Fruit fly (Drosophila melanogaster): ENCODE data around the gene CG9701.

CG9701 gene

DNA sequence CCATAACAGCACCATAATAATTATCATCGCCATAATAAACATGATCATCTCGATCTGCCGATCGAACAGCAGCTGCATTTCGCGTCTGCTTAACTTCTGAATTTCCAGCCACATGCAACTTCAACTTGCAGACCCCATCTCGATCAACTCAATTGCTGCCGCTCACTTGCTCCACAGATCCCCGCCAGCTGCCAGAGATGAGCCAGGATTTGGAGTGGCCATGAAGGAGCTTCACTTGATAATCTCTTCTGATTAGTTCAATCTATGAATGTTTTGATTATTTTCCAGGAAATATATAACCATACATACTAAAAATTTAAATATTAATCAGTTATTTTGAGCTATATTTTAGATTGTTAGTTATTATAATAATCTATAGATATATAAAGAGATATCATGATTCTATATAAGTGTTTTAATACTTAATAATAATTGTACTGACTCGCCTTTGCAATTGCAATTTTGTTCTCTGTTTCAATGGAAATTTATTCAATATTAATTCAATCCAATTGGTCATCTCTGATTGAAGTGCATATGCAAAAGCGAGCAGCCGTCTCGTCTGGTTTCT is 18.2 kb downstream of the CG9701 start:
- TF ChIP-seq noc (tag; optimal IDR thresholded peaks at IDR 0.05): no peak

- no peak for TF ChIP-seq noc (tag; optimal IDR thresholded peaks at IDR 0.05)
These were observed 19.2 kb downstream of the CG9701 start for dm6 chr3L:16752402-16753096.

dm6 chr3L:16755189-16755588 is 21.8 kb downstream of the CG9701 start, which contains the start of gene CG42852:
CG42852 (plus strand) TSS chr3L:16755489.
- no peak for TF ChIP-seq noc (tag; optimal IDR thresholded peaks at IDR 0.05)

DNA sequence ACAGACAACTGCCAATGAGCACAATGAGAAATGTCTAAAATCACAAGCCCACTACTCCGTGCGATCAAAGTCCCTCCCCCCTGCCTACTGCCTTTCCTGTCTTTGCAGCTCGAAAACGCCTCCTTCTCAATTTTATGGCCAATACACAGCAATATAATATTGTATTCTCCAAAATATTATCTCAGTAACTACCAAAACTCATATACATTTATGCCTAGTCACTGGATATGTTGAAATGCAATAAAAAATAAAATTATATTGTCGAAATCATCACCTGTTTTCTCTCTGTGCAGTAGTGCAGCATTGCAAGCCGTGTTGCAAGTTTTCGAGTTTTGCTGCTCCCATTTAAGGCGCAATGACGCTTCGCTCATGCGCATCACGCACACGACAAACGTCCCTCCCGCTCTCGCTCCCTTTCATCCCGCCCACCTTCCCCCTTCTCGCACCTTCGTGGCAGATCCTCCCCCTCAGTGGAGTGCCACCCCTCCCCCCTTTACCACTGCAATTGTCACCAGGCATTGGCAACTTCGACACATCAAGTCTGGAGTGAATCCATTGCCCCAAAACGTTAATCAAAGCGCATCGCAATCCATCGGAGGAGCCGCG is 25.3 kb downstream of the CG9701 start:
- TF ChIP-seq noc (tag; optimal IDR thresholded peaks at IDR 0.05): no peak

DNA sequence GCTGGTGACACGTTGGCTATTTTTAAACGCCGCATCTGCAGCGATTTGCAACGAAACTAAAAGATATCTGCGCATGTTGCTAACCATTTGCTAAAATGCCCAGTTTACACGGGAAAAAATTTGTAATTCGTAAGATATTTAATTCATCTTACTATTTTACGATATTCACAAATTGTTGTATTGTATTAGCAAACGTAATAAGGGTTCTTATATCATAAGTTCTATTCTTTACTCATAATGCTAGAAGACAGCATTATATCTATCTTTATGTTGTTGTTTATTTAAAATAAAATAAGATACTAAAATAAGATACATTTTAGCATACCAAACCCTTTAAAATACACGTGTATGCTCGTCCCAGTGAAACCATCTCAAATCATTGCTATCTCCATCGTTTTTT is 26.1 kb downstream of the CG9701 start:
- no peak for TF ChIP-seq noc (tag; optimal IDR thresholded peaks at IDR 0.05)

DNA sequence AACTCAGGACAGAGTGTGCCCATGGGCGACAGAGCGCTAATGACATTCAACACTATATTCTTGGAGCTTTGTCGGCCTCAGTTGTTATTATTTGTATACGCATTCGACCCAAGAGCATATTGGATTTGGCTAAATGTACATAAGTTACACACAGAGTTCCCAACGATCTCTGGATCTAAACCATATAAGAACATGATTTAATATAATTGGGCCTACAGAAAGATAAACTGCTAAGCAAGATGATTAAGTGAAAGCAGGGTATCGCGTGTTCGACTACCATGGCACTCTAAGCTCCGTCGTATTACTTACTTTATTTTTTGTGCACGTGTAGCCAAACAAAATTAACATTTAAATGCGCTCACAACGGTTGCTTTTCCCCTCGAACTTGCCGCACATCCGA is 26.9 kb downstream of the CG9701 start:
- no peak for TF ChIP-seq noc (tag; optimal IDR thresholded peaks at IDR 0.05)

- no peak for TF ChIP-seq noc (tag; optimal IDR thresholded peaks at IDR 0.05)
These were observed 29.1 kb downstream of the CG9701 start for dm6 chr3L:16762203-16762997.

DNA sequence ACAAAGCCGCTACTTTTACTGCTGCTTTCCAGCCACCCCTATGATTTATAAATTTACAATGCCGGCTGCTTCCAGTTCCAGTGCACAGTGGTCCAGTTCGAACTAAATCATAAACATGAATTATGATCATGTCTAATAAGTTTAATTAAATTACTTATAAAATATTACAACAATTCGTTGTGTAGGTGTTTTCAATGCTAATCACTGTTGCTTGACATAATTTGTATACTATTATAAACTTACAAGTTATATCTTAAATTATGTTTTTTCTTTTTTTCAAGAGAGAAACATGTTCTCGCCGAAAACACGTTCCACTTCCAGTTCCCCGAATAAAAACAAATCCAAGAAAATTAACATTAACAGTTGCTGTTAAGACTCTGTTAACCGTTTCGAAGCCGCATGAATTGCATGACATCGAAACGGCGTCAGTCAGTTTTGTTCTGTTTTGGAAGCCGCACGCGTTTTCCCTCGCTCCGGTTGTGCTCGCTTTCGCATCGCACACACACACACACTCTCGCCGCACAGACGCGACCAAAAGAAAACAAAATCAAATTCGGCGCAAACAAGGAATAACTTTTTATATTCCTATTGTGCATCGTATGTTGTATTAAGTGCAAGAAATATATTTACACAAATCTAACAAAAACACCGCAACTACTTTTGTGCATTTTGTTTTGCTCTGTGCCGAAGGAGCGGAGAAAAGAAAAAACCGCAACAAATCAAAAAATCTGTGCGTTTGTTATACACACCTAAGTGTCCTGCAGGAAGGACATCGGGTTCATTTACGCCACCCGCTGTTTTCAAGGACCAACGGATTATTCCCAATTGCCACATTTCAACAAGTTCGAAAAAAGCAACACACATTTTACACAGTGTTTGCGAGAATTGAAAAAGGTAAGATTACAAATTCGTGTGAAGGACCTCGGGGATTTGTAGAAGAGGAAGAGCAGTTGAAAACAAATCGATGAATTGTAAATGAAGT is 32.6 kb downstream of the CG9701 start, which contains the start of gene Nrt:
Gene Nrt, plus strand, starts transcription at position 426 of the 982 bp plus-strand sequence.
- TF ChIP-seq noc (tag; optimal IDR thresholded peaks at IDR 0.05): peak; percentile 7

dm6 chr3L:16766901-16767300 is 33.6 kb downstream of the CG9701 start:
- no peak for TF ChIP-seq noc (tag; optimal IDR thresholded peaks at IDR 0.05)

dm6 chr3L:16768001-16768652 is 34.8 kb downstream of the CG9701 start:
- no peak for TF ChIP-seq noc (tag; optimal IDR thresholded peaks at IDR 0.05)

- TF ChIP-seq noc (tag; optimal IDR thresholded peaks at IDR 0.05): no peak
These were observed 36.5 kb downstream of the CG9701 start for dm6 chr3L:16769866-16770265.

DNA sequence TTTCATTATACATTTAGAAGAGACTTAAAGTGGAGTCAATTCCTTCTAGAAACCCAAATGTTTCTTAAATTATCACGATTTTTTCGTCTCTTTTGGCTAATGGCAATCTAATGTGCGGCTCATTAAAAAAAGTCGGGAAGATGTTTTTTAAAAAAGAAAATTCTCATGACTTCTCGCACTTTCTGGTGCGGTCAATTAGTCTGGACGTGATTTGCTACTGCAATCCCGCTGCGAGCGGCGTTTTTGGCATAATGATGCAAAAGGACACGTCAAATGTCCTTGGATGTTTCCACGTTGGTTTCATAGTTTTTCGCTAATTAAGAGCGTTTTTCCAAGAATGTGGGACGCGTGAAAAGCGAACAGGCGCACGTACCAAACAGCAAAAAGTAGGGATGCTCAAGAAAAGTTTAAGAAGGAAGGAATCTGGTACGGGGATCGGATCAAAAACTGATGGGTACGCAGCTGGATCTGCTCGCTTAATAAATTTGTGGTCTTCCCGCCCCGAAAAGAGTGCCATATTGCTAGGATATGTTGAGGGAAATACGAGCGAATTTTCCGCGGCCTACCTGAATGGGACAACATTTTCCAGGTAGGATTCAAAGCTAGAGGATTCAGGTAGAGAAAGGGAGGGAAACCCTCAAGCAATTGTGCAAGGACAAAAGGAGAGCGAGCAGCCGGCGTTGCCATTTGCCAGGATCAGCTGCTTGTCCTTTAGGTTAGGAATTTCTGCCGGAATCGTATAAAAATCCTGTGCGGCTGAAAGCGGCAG is 39.6 kb downstream of the CG9701 start:
- no peak for TF ChIP-seq noc (tag; optimal IDR thresholded peaks at IDR 0.05)

DNA sequence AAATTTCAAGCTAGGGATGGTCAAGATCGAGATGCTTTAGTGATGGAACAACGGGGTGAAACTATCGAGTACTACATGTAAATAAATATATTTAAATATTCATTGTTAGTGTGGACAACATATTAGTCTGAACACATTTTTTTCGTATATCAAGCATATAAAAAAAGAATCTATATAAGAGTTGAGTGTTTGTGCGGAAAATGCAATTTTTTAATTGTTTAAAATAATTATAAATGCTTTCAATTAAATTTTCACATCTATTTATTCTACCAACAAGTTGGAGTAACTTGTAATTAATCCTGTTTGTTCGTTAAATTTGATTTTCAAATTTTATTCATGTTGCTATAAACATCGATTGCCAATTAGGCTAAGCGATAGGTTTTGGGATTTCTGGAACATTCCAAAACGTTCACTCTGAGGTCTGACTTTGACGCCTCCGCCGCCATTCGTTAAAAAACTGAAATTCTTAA is 46.4 kb downstream of the CG9701 start, which contains the start of the genes mus302 and CG9705:
Gene mus302, minus strand, starts transcription at position 33 of the 470 bp plus-strand sequence.
Gene CG9705, plus strand, starts transcription at position 397 of the 470 bp plus-strand sequence.
- TF ChIP-seq noc (tag; optimal IDR thresholded peaks at IDR 0.05): no peak

DNA sequence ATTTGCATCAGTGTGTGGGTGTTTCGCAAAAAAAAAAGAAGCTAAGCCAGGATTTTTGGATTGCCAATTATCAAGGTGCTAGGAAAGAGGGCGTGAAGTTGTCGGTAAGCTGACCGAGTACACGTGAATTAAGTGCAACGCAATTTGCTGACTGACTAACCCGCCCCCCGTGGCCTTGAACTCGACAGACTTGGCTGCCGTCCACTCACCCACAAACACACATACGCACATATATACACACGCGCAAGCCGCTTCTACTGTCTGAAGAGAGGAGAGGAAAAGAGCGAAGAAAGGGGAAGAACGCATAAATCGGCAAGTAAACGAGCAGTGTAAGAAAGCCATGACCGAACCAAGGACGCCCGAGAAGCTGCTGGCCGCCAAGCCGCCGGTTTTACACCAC is 47.0 kb downstream of the CG9701 start:
- TF ChIP-seq noc (tag; optimal IDR thresholded peaks at IDR 0.05): no peak
